Fruit fly (Drosophila melanogaster) whole organism, embryonic: Measurements from ENCODE around the gene bbg.

Source experiments
- Asciz ChIP-seq: fragments of 200-800 bp; sonication (Bioruptor generic); optimal IDR thresholded peaks from 2 replicates; lab custom pipeline; 2017; ENCODE audit warnings: missing biosample characterization, mild to moderate bottlenecking, missing genetic modification characterization, missing genetic modification reagents
- Atf6 ChIP-seq: fragments of 200-800 bp; sonication (Bioruptor generic); IDR thresholded peaks from 2 replicates; pipeline ENCODE4 v1.3.6; 2022; ENCODE audit warnings: missing biosample characterization, missing genetic modification characterization
- CG10209 ChIP-seq: fragments of 200-800 bp; sonication (Bioruptor generic); optimal IDR thresholded peaks from 3 replicates; lab custom pipeline; 2017; ENCODE audit warnings: missing biosample characterization, mild to moderate bottlenecking, missing genetic modification characterization, missing genetic modification reagents
- CG10543 ChIP-seq: fragments of 200-800 bp; sonication (Bioruptor generic); optimal IDR thresholded peaks from 3 replicates; lab custom pipeline; 2017; ENCODE audit warnings: missing biosample characterization, mild to moderate bottlenecking, missing genetic modification characterization, moderate library complexity
- CG11247 ChIP-seq: fragments of 200-800 bp; sonication (Bioruptor generic); IDR thresholded peaks from 2 replicates; pipeline ENCODE4 v1.3.6; 2022; ENCODE audit warnings: missing biosample characterization, missing genetic modification characterization
- CG15479 ChIP-seq: fragments of 200-800 bp; sonication (Bioruptor generic); optimal IDR thresholded peaks from 3 replicates; lab custom pipeline; 2019; ENCODE audit warnings: missing biosample characterization, mild to moderate bottlenecking, missing genetic modification characterization, moderate library complexity
- CG15514 ChIP-seq: fragments of 200-800 bp; sonication (Bioruptor generic); optimal IDR thresholded peaks from 3 replicates; lab custom pipeline; 2017; ENCODE audit warnings: missing biosample characterization, missing genetic modification characterization, mild to moderate bottlenecking, moderate library complexity, missing genetic modification reagents
- CG2129 ChIP-seq: fragments of 200-800 bp; sonication (Bioruptor generic); IDR thresholded peaks from 2 replicates; pipeline ENCODE4 v1.3.6; 2022; ENCODE audit warnings: missing biosample characterization, missing genetic modification characterization; ENCODE audit not compliant: partially characterized antibody
- CG34376 ChIP-seq: fragments of 200-800 bp; sonication (Bioruptor generic); optimal IDR thresholded peaks from 2 replicates; lab custom pipeline; 2018; ENCODE audit warnings: missing biosample characterization, mild to moderate bottlenecking, missing genetic modification characterization
- CG7987 ChIP-seq: fragments of 200-800 bp; sonication (Bioruptor generic); optimal IDR thresholded peaks from 2 replicates; lab custom pipeline; 2018; ENCODE audit warnings: missing biosample characterization, mild to moderate bottlenecking, missing genetic modification characterization, moderate library complexity
- CG8359 ChIP-seq: fragments of 200-800 bp; sonication (Bioruptor generic); optimal IDR thresholded peaks from 2 replicates; lab custom pipeline; 2017; ENCODE audit warnings: missing biosample characterization, mild to moderate bottlenecking, missing genetic modification characterization, borderline replicate concordance
- D ChIP-seq, 2 experiments: fragments of 200-800 bp in 1 of 2; fragments of >200 bp in 1 of 2; sonication (Bioruptor generic) in 1 of 2; optimal IDR thresholded peaks; 2 replicates in 1 of 2; 3 replicates in 1 of 2; lab custom pipeline; 2017; ENCODE audit warnings: mild to moderate bottlenecking in 1 of 2, missing biosample characterization in 1 of 2, missing genetic modification characterization in 1 of 2, missing genetic modification reagents in 1 of 2
- Dip3 ChIP-seq: fragments of 200-800 bp; sonication (Bioruptor generic); optimal IDR thresholded peaks from 3 replicates; lab custom pipeline; 2016; ENCODE audit warnings: missing biosample characterization, missing genetic modification characterization
- Hey ChIP-seq: fragments of 200-800 bp; sonication (Bioruptor generic); optimal IDR thresholded peaks from 3 replicates; lab custom pipeline; 2018; ENCODE audit warnings: missing biosample characterization, mild to moderate bottlenecking, missing genetic modification characterization
- Hr78 ChIP-seq, 2 experiments: fragments of 200-800 bp in 1 of 2; fragments of >200 bp in 1 of 2; sonication (Bioruptor generic) in 1 of 2; optimal IDR thresholded peaks; 2 replicates each; lab custom pipeline; 2017 to 2019; ENCODE audit warnings: missing biosample characterization in 2 of 2, missing genetic modification characterization in 2 of 2, mild to moderate bottlenecking in 1 of 2, moderate library complexity in 1 of 2
- Med ChIP-seq: fragments of 200-800 bp; sonication (Bioruptor generic); peaks from one replicate; lab custom pipeline; 2016; ENCODE audit warnings: missing biosample characterization, missing genetic modification characterization, mild to moderate bottlenecking, inconsistent platforms, moderate library complexity
- Meics ChIP-seq: fragments of 200-800 bp; sonication (Bioruptor generic); optimal IDR thresholded peaks from 2 replicates; lab custom pipeline; 2017; ENCODE audit warnings: missing biosample characterization, mild to moderate bottlenecking, missing genetic modification characterization
- Pdp1 ChIP-seq, 2 experiments: fragments of 200-800 bp; sonication (Bioruptor generic); optimal IDR thresholded peaks; 3 replicates each; lab custom pipeline; 2016; ENCODE audit warnings: missing biosample characterization in 2 of 2, missing genetic modification characterization in 2 of 2, mild to moderate bottlenecking in 1 of 2, moderate library complexity in 1 of 2
- Vsx1 ChIP-seq: fragments of 200-800 bp; sonication (Bioruptor generic); optimal IDR thresholded peaks from 2 replicates; lab custom pipeline; 2017; ENCODE audit warnings: missing biosample characterization, mild to moderate bottlenecking, missing genetic modification characterization, missing genetic modification reagents
- YL-1 ChIP-seq: fragments of 200-800 bp; sonication (Bioruptor generic); optimal IDR thresholded peaks from 3 replicates; lab custom pipeline; 2017; ENCODE audit warnings: missing biosample characterization, mild to moderate bottlenecking, missing genetic modification characterization
- al ChIP-seq: fragments of 200-800 bp; sonication (Bioruptor generic); IDR thresholded peaks from 2 replicates; pipeline ENCODE4 v1.3.6; 2022; ENCODE audit warnings: missing biosample characterization, missing genetic modification characterization
- bcd ChIP-seq: fragments of 200-800 bp; sonication (Bioruptor generic); optimal IDR thresholded peaks from 2 replicates; lab custom pipeline; 2017; ENCODE audit warnings: missing biosample characterization, mild to moderate bottlenecking, missing genetic modification characterization
- chif ChIP-seq, 2 experiments: fragments of 200-800 bp; sonication (Bioruptor generic); optimal IDR thresholded peaks; 3 replicates each; lab custom pipeline; 2016; ENCODE audit warnings: missing biosample characterization in 2 of 2, missing genetic modification characterization in 2 of 2
- chinmo ChIP-seq: fragments of 200-800 bp; sonication (Bioruptor generic); IDR thresholded peaks from 4 replicates; pipeline ENCODE4 v1.3.6; 2022; ENCODE audit warnings: missing biosample characterization, missing genetic modification characterization; ENCODE audit not compliant: partially characterized antibody
- chn ChIP-seq: fragments of 200-800 bp; sonication (Bioruptor generic); optimal IDR thresholded peaks from 2 replicates; lab custom pipeline; 2016; ENCODE audit warnings: missing biosample characterization, missing genetic modification characterization
- cwo ChIP-seq: fragments of 200-800 bp; sonication (Bioruptor generic); optimal IDR thresholded peaks from 3 replicates; lab custom pipeline; 2017; ENCODE audit warnings: missing biosample characterization, missing genetic modification characterization, mild to moderate bottlenecking, moderate library complexity, missing genetic modification reagents
- eve ChIP-seq, 2 experiments: fragments of >200 bp; optimal IDR thresholded peaks; 2 replicates each; lab custom pipeline; 2017; ENCODE audit warnings: missing biosample characterization in 2 of 2, missing genetic modification characterization in 2 of 2
- exex ChIP-seq: fragments of 200-800 bp; sonication (Bioruptor generic); optimal IDR thresholded peaks from 4 replicates; lab custom pipeline; 2018; ENCODE audit warnings: missing biosample characterization, mild to moderate bottlenecking, missing genetic modification characterization, moderate library complexity
- fd64A ChIP-seq: fragments of 200-800 bp; sonication (Bioruptor generic); optimal IDR thresholded peaks from 3 replicates; lab custom pipeline; 2018; ENCODE audit warnings: missing biosample characterization, mild to moderate bottlenecking, missing genetic modification characterization
- grn ChIP-seq: fragments of 200-800 bp; sonication (Bioruptor generic); optimal IDR thresholded peaks from 3 replicates; lab custom pipeline; 2017; ENCODE audit warnings: missing biosample characterization, missing genetic modification characterization
- gt ChIP-seq: fragments of 200-800 bp; sonication (Bioruptor generic); IDR thresholded peaks from 2 replicates; pipeline ENCODE4 v1.3.6; 2022; ENCODE audit warnings: missing biosample characterization, missing genetic modification characterization
- kay ChIP-seq: fragments of 200-800 bp; sonication (Bioruptor generic); optimal IDR thresholded peaks from 2 replicates; lab custom pipeline; 2016; ENCODE audit warnings: missing biosample characterization, missing genetic modification characterization
- kni ChIP-seq: fragments of 200-800 bp; sonication (Bioruptor generic); optimal IDR thresholded peaks from 3 replicates; lab custom pipeline; 2017; ENCODE audit warnings: mild to moderate bottlenecking, missing biosample characterization, missing genetic modification reagents, missing genetic modification characterization
- lab ChIP-seq: fragments of 200-800 bp; sonication (Bioruptor generic); optimal IDR thresholded peaks from 3 replicates; lab custom pipeline; 2017; ENCODE audit warnings: missing biosample characterization, missing genetic modification characterization, mild to moderate bottlenecking, moderate library complexity, missing genetic modification reagents
- mirr ChIP-seq: fragments of 200-800 bp; sonication (Bioruptor generic); optimal IDR thresholded peaks from 3 replicates; lab custom pipeline; 2018; ENCODE audit warnings: missing biosample characterization, mild to moderate bottlenecking, missing genetic modification characterization
- scrt ChIP-seq: fragments of 200-800 bp; sonication (Bioruptor generic); optimal IDR thresholded peaks from 2 replicates; lab custom pipeline; 2018; ENCODE audit warnings: missing biosample characterization, mild to moderate bottlenecking, missing genetic modification characterization, moderate library complexity
- sd ChIP-seq: fragments of 200-800 bp; sonication (Bioruptor generic); optimal IDR thresholded peaks from 3 replicates; lab custom pipeline; 2018; ENCODE audit warnings: missing biosample characterization, mild to moderate bottlenecking, missing genetic modification characterization, moderate library complexity
- sob ChIP-seq: fragments of 200-800 bp; sonication (Bioruptor generic); IDR thresholded peaks from 2 replicates; pipeline ENCODE4 v1.3.6; 2022; ENCODE audit warnings: missing biosample characterization, missing genetic modification characterization
- sug ChIP-seq: fragments of 200-800 bp; optimal IDR thresholded peaks from 2 replicates; lab custom pipeline; 2019; ENCODE audit warnings: missing biosample characterization, mild to moderate bottlenecking, missing genetic modification characterization, moderate library complexity
- twi ChIP-seq: fragments of 200-800 bp; optimal IDR thresholded peaks from 2 replicates; lab custom pipeline; 2019; ENCODE audit warnings: missing biosample characterization, mild to moderate bottlenecking, missing genetic modification characterization, moderate library complexity
- usp ChIP-seq: fragments of >200 bp; optimal IDR thresholded peaks from 2 replicates; lab custom pipeline; 2017; ENCODE audit warnings: missing biosample characterization, missing genetic modification characterization
- vvl ChIP-seq: fragments of 200-800 bp; sonication (Bioruptor generic); IDR thresholded peaks from 2 replicates; pipeline ENCODE4 v1.3.6; 2022; ENCODE audit warnings: missing biosample characterization, missing genetic modification characterization

The bbg gene

DNA sequence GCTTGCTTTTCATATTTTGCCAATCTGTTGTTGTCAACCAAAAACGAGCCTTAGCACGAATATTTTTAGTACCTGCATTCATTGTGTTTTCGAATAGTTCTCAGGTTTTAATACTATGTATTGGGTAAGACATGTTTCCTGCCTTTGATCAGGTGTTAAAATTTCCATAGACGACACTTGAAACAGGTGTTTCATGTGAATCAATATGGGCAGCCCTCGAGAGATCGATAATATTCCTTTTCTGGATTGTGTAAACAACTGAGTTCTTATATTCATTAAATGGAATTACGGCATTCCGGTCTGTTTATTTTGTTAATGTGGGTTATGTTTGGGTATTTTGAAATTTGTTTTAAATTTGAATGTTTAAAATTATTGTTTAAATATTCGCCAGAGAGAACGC is 13.1 kb upstream of the bbg start (continued):
- TF ChIP-seq gt (GFP tag; lab: Robert Waterston, UW) (no peak), chn (GFP tag; lab: Kevin White, UChicago) (no peak), Vsx1 (GFP tag; lab: Kevin White, UChicago) (peak; percentile 33), Asciz (peak; percentile 19), Dip3 (GFP tag; lab: Kevin White, UChicago) (no peak)

DNA sequence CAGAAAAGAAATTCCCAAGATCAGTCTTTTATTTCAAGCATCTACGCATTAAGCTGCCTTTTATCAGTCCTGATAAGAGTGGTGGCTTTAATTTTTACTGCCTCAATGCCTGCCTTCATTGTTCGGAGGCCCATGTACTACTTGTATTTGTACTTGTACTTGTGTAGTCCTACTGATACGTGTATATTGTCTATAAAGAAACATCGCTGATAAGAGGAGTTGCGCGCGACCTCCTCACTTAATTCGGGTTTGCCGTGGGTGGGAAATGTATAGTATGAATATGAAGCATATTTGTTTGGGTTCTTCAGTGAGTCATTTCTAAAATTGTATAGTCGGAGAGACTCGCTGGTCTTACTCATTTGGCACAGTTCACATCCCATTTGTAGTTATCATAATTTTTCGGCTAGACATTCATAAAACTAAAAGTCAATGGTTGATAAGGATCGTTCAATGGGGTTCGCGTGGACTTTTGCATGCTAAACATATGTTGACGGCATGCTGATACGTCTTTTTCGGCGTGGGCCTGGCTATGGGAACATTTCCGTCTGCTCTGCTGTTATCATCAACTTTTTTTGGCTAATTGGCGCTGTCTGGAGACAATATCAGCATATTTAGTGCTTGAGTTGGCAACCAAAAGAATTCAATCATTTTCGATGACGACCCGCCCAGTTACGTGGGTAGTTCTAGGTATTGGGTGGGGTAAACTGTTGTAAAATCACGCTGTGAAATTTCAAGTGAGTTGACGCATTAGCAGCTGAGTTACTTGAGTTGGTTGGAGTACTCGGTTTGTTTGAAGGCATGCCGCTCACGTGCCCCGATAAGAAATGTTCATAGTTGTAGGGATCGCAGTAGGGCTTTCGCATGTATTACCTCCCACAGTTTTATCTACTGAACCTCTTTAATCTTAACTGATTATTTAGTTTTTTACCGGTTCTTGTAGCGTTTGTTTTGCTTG is 12.0 kb upstream of the bbg start:
- TF ChIP-seq YL-1 (GFP tag; lab: Kevin White, UChicago) (no peak), twi (tag; lab: Kevin White, UChicago) (peak; percentile 93), CG7987 (GFP tag; lab: Kevin White, UChicago) (peak; percentile 45), CG10209 (GFP tag; lab: Kevin White, UChicago) (no peak), CG10543 (GFP tag; lab: Kevin White, UChicago) (peak; percentile 30), CG15514 (no peak), fd64A (no peak), Hr78 (GFP tag; optimal IDR thresholded peaks at IDR 0.05; lab: Kevin White, UChicago) (peak in 1 of 2 experiments; percentile 1), kni (GFP tag; lab: Kevin White, UChicago) (peak; percentile 27), scrt (GFP tag; lab: Kevin White, UChicago) (no peak), eve (GFP tag; optimal IDR thresholded peaks at IDR 0.05; lab: Kevin White, UChicago) (peak in 1 of 2 experiments; percentile 49), Pdp1 (GFP tag; optimal IDR thresholded peaks at IDR 0.05; lab: Kevin White, UChicago) (peak in 1 of 2 experiments; percentile 15), CG34376 (GFP tag; lab: Kevin White, UChicago) (peak; percentile 70), exex (tag; lab: Kevin White, UChicago) (peak; percentile 84), usp (GFP tag; lab: Kevin White, UChicago) (no peak), D (optimal IDR thresholded peaks at IDR 0.05; lab: Kevin White, UChicago) (no peak), D (GFP tag; optimal IDR thresholded peaks at IDR 0.05; lab: Kevin White, UChicago) (no peak), bcd (no peak), kay (GFP tag; lab: Kevin White, UChicago) (peak; percentile 2), chinmo (GFP tag; lab: Robert Waterston, UW) (0 out of 4 replicates have a peak, but pooled peaks have one; percentile 79), Med (GFP tag; lab: Kevin White, UChicago) (peak; percentile 73), chif (GFP tag; optimal IDR thresholded peaks at IDR 0.05; lab: Kevin White, UChicago) (no peak), CG2129 (GFP tag; lab: Robert Waterston, UW) (no peak), Atf6 (GFP tag; lab: Robert Waterston, UW) (0 out of 2 replicates have a peak, but pooled peaks have one; percentile 27), mirr (GFP tag; lab: Kevin White, UChicago) (peak; percentile 79), Hey (tag; lab: Kevin White, UChicago) (peak; percentile 78), al (GFP tag; lab: Robert Waterston, UW) (no peak), CG11247 (GFP tag; lab: Robert Waterston, UW) (no peak), CG8359 (GFP tag; lab: Kevin White, UChicago) (no peak), sob (GFP tag; lab: Robert Waterston, UW) (no peak), sug (peak; percentile 89), vvl (GFP tag; lab: Robert Waterston, UW) (0 out of 2 replicates have a peak, but pooled peaks have one; percentile 9), lab (GFP tag; lab: Kevin White, UChicago) (peak; percentile 21), cwo (GFP tag; lab: Kevin White, UChicago) (peak; percentile 97), CG15479 (GFP tag; lab: Kevin White, UChicago) (peak; percentile 69), sd (peak; percentile 82), Meics (GFP tag; lab: Kevin White, UChicago) (no peak), grn (GFP tag; lab: Kevin White, UChicago) (peak; percentile 40)
- TF ChIP-seq, all 482 proteins: peak for 22
